Worm (Caenorhabditis elegans) whole organism, young adult: ENCODE measurements around the gene nkcc-1.

ENCODE experiments used
- F10E7.11 ChIP-seq: sonication (generic microtip); optimal IDR thresholded peaks from 2 replicates; lab custom pipeline; 2017; ENCODE audit warnings: mild to moderate bottlenecking, missing genetic modification characterization, moderate library complexity, missing compliant biosample characterization
- F33H1.4 ChIP-seq: fragments of 200-800 bp; sonication (Bioruptor generic); IDR thresholded peaks from 2 replicates; pipeline ENCODE4 v1.3.6; 2022; ENCODE audit warnings: missing genetic modification reagents, missing genetic modification characterization, missing compliant biosample characterization
- F39B2.1 ChIP-seq: fragments of 200-800 bp; sonication (Bioruptor generic); IDR thresholded peaks from 2 replicates; pipeline ENCODE4 v1.3.6; 2022; ENCODE audit warnings: missing genetic modification reagents, missing genetic modification characterization, missing compliant biosample characterization
- F49E8.2 ChIP-seq: sonication (generic microtip); optimal IDR thresholded peaks from 3 replicates; lab custom pipeline; 2017; ENCODE audit warnings: missing genetic modification characterization, mild to moderate bottlenecking, missing compliant biosample characterization, antibody characterized with exemption, moderate library complexity; ENCODE audit not compliant: insufficient read depth
- F55B11.4 ChIP-seq: sonication (generic microtip); optimal IDR thresholded peaks from 2 replicates; lab custom pipeline; 2016; ENCODE audit warnings: missing compliant biosample characterization, missing genetic modification characterization, borderline replicate concordance; ENCODE audit not compliant: insufficient read depth
- K11D2.4 ChIP-seq: fragments of 200-800 bp; sonication (Bioruptor generic); IDR thresholded peaks from 2 replicates; pipeline ENCODE4 v1.3.6; 2022; ENCODE audit warnings: missing genetic modification reagents, missing genetic modification characterization, missing compliant biosample characterization
- Y67H2A.10 ChIP-seq: fragments of 200-800 bp; sonication (Bioruptor generic); conservative IDR thresholded peaks from 2 replicates; pipeline ENCODE4 v1.3.6; 2022; ENCODE audit warnings: missing genetic modification reagents, missing genetic modification characterization, missing compliant biosample characterization
- Y79H2A.3 ChIP-seq: fragments of 200-800 bp; sonication (Bioruptor generic); conservative IDR thresholded peaks from 2 replicates; pipeline ENCODE4 v1.3.6; 2022; ENCODE audit warnings: missing genetic modification reagents, missing genetic modification characterization, missing compliant biosample characterization
- Y95B8A.8 ChIP-seq: fragments of 200-800 bp; sonication (Bioruptor generic); IDR thresholded peaks from 2 replicates; pipeline ENCODE4 v1.3.6; 2022; ENCODE audit warnings: missing genetic modification reagents, missing genetic modification characterization, missing compliant biosample characterization
- aptf-2 ChIP-seq: fragments of 200-800 bp; sonication (Bioruptor generic); conservative IDR thresholded peaks from 2 replicates; pipeline ENCODE4 v1.3.6; 2022; ENCODE audit warnings: missing genetic modification reagents, missing genetic modification characterization, missing compliant biosample characterization
- atf-7 ChIP-seq: sonication (generic microtip); optimal IDR thresholded peaks from 2 replicates; lab custom pipeline; 2017; ENCODE audit warnings: mild to moderate bottlenecking, missing genetic modification characterization, missing compliant biosample characterization
- attf-3 ChIP-seq: fragments of 200-800 bp; sonication (Bioruptor generic); conservative IDR thresholded peaks from 2 replicates; pipeline ENCODE4 v1.3.6; 2022; ENCODE audit warnings: missing genetic modification reagents, missing genetic modification characterization, missing compliant biosample characterization
- bed-1 ChIP-seq: fragments of 200-800 bp; sonication (Bioruptor generic); IDR thresholded peaks from 2 replicates; pipeline ENCODE4 v1.3.6; 2022; ENCODE audit warnings: missing genetic modification reagents, missing genetic modification characterization, missing compliant biosample characterization
- ccch-3 ChIP-seq: fragments of 200-800 bp; sonication (Bioruptor generic); optimal IDR thresholded peaks from 2 replicates; lab custom pipeline; 2018; ENCODE audit warnings: mild to moderate bottlenecking, missing genetic modification characterization, missing compliant biosample characterization
- cebp-1 ChIP-seq, 2 experiments: fragments of 200-800 bp in 1 of 2; sonication (Bioruptor generic) in 1 of 2; sonication (generic microtip) in 1 of 2; IDR thresholded peaks in 1 of 2; optimal IDR thresholded peaks in 1 of 2; 2 replicates each; pipeline versions ENCODE4 v1.3.6 to Lab custom; 2017 to 2022; ENCODE audit warnings: missing compliant biosample characterization in 2 of 2, missing genetic modification characterization in 2 of 2, mild to moderate bottlenecking in 1 of 2, missing genetic modification reagents in 1 of 2, moderate library complexity in 1 of 2
- ceh-40 ChIP-seq: fragments of 200-800 bp; sonication (Bioruptor generic); IDR thresholded peaks from 2 replicates; pipeline ENCODE4 v1.3.6; 2022; ENCODE audit warnings: missing genetic modification characterization, missing compliant biosample characterization
- ceh-79 ChIP-seq: sonication (generic microtip); optimal IDR thresholded peaks from 2 replicates; lab custom pipeline; 2017; ENCODE audit warnings: mild to moderate bottlenecking, missing genetic modification characterization, missing compliant biosample characterization
- ets-4 ChIP-seq: fragments of 200-800 bp; sonication (Bioruptor generic); optimal IDR thresholded peaks from 2 replicates; lab custom pipeline; 2018; ENCODE audit warnings: mild to moderate bottlenecking, missing genetic modification characterization, missing compliant biosample characterization
- fkh-3 ChIP-seq: sonication (generic microtip); optimal IDR thresholded peaks from 2 replicates; lab custom pipeline; 2016; ENCODE audit warnings: mild to moderate bottlenecking, missing genetic modification characterization, missing compliant biosample characterization
- gei-17 ChIP-seq: fragments of 200-800 bp; sonication (Bioruptor generic); optimal IDR thresholded peaks from 2 replicates; lab custom pipeline; 2018; ENCODE audit warnings: mild to moderate bottlenecking, missing genetic modification characterization, missing compliant biosample characterization
- hlh-12 ChIP-seq: sonication (generic microtip); optimal IDR thresholded peaks from 2 replicates; lab custom pipeline; 2016; ENCODE audit warnings: missing genetic modification characterization, missing compliant biosample characterization
- hsf-1 ChIP-seq: fragments of 200-800 bp; sonication (Bioruptor generic); IDR thresholded peaks from 2 replicates; pipeline ENCODE4 v1.3.6; 2022; ENCODE audit warnings: missing genetic modification reagents, missing genetic modification characterization, missing compliant biosample characterization
- lag-1 ChIP-seq: fragments of 200-800 bp; sonication (Bioruptor generic); IDR thresholded peaks from 2 replicates; pipeline ENCODE4 v1.3.6; 2022; ENCODE audit warnings: missing genetic modification reagents, missing genetic modification characterization, missing compliant biosample characterization
- let-526 ChIP-seq: fragments of 200-800 bp; sonication (Bioruptor generic); IDR thresholded peaks from 2 replicates; pipeline ENCODE4 v1.3.6; 2022; ENCODE audit warnings: missing genetic modification reagents, missing genetic modification characterization, missing compliant biosample characterization
- madf-6 ChIP-seq: fragments of 200-800 bp; sonication (Bioruptor generic); IDR thresholded peaks from 2 replicates; pipeline ENCODE4 v1.3.6; 2022; ENCODE audit warnings: missing genetic modification reagents, missing genetic modification characterization, missing compliant biosample characterization
- mxl-1 ChIP-seq: sonication (generic microtip); optimal IDR thresholded peaks from 2 replicates; lab custom pipeline; 2016; ENCODE audit warnings: missing genetic modification characterization, missing compliant biosample characterization
- nfya-1 ChIP-seq: sonication (generic microtip); optimal IDR thresholded peaks from 2 replicates; lab custom pipeline; 2017; ENCODE audit warnings: antibody characterized with exemption, missing compliant biosample characterization, missing genetic modification characterization, borderline replicate concordance; ENCODE audit not compliant: insufficient read depth
- nhr-120 ChIP-seq: fragments of 200-800 bp; sonication (Bioruptor generic); IDR thresholded peaks from 2 replicates; pipeline ENCODE4 v1.3.6; 2022; ENCODE audit warnings: missing genetic modification characterization, missing compliant biosample characterization
- nhr-179 ChIP-seq: sonication (generic microtip); optimal IDR thresholded peaks from 2 replicates; lab custom pipeline; 2016; ENCODE audit warnings: mild to moderate bottlenecking, missing genetic modification characterization, missing compliant biosample characterization
- rcor-1 ChIP-seq: fragments of 200-800 bp; sonication (Bioruptor generic); IDR thresholded peaks from 2 replicates; pipeline ENCODE4 v1.3.6; 2022; ENCODE audit warnings: missing genetic modification reagents, missing genetic modification characterization, missing compliant biosample characterization
- repo-1 ChIP-seq: sonication (generic microtip); optimal IDR thresholded peaks from 2 replicates; lab custom pipeline; 2017; ENCODE audit warnings: mild to moderate bottlenecking, missing genetic modification characterization, missing compliant biosample characterization
- rpc-1 ChIP-seq, 2 experiments: fragments of 150-350 bp in 1 of 2; sonication (generic microtip) in 1 of 2; optimal IDR thresholded peaks; 2 replicates each; lab custom pipeline; 2014 to 2018; ENCODE audit warnings: missing biosample characterization in 1 of 2, missing genetic modification characterization in 1 of 2, missing genetic modification reagents in 1 of 2, missing genotype in 1 of 2
- snpc-1.1 ChIP-seq: sonication (generic microtip); optimal IDR thresholded peaks from 2 replicates; lab custom pipeline; 2017; ENCODE audit warnings: missing genetic modification characterization, mild to moderate bottlenecking, missing compliant biosample characterization, antibody characterized with exemption, moderate library complexity, missing genotype, missing genetic modification reagents; ENCODE audit not compliant: insufficient read depth
- snpc-1.3 ChIP-seq: sonication (generic microtip); optimal IDR thresholded peaks from 2 replicates; lab custom pipeline; 2017; ENCODE audit warnings: missing genetic modification characterization, mild to moderate bottlenecking, missing compliant biosample characterization, antibody characterized with exemption, moderate library complexity, missing genotype, missing genetic modification reagents; ENCODE audit not compliant: insufficient read depth
- snpc-4 ChIP-seq, 5 experiments: fragments of 150-350 bp in 1 of 5; sonication (generic microtip) in 4 of 5; optimal IDR thresholded peaks; 2 replicates each; lab custom pipeline; 2014 to 2018; ENCODE audit warnings: missing genetic modification characterization in 5 of 5, missing biosample characterization in 3 of 5, antibody characterized with exemption in 2 of 5, mild to moderate bottlenecking in 2 of 5, missing compliant biosample characterization in 2 of 5, missing genotype in 2 of 5, moderate library complexity in 2 of 5, missing genetic modification reagents in 1 of 5
- somi-1 ChIP-seq: fragments of 200-800 bp; sonication (Bioruptor generic); optimal IDR thresholded peaks from 2 replicates; lab custom pipeline; 2018; ENCODE audit warnings: mild to moderate bottlenecking, missing genetic modification characterization, missing compliant biosample characterization
- sptf-2 ChIP-seq: fragments of 200-800 bp; sonication (Bioruptor generic); optimal IDR thresholded peaks from 2 replicates; lab custom pipeline; 2018; ENCODE audit warnings: mild to moderate bottlenecking, missing genetic modification characterization, missing compliant biosample characterization
- tbx-9 ChIP-seq: sonication (generic microtip); optimal IDR thresholded peaks from 2 replicates; lab custom pipeline; 2016; ENCODE audit warnings: borderline replicate concordance, missing genetic modification characterization, inconsistent platforms, missing compliant biosample characterization
- unc-130 ChIP-seq: sonication (generic microtip); optimal IDR thresholded peaks from 2 replicates; lab custom pipeline; 2016; ENCODE audit warnings: missing genetic modification reagents, missing genetic modification characterization, missing compliant biosample characterization
- unc-62 ChIP-seq: fragments of 150-350 bp; optimal IDR thresholded peaks from 2 replicates; lab custom pipeline; 2014; ENCODE audit warnings: missing biosample characterization, missing genetic modification reagents, missing genetic modification characterization
- xnd-1 ChIP-seq: sonication (generic microtip); optimal IDR thresholded peaks from 2 replicates; lab custom pipeline; 2016; ENCODE audit warnings: missing genotype, missing genetic modification reagents, missing genetic modification characterization, missing compliant biosample characterization
- ztf-22 ChIP-seq: fragments of 200-800 bp; sonication (Bioruptor generic); optimal IDR thresholded peaks from 2 replicates; lab custom pipeline; 2018; ENCODE audit warnings: mild to moderate bottlenecking, missing genetic modification characterization, moderate library complexity, missing compliant biosample characterization
- ztf-25 ChIP-seq: fragments of 200-800 bp; sonication (Bioruptor generic); IDR thresholded peaks from 2 replicates; pipeline ENCODE4 v1.3.6; 2022; ENCODE audit warnings: missing genetic modification reagents, missing genetic modification characterization, missing compliant biosample characterization
- ztf-26 ChIP-seq: sonication (generic microtip); optimal IDR thresholded peaks from 2 replicates; lab custom pipeline; 2017; ENCODE audit warnings: missing genetic modification characterization, missing compliant biosample characterization
- ztf-28 ChIP-seq: fragments of 200-800 bp; sonication (Bioruptor generic); IDR thresholded peaks from 2 replicates; pipeline ENCODE4 v1.3.6; 2022; ENCODE audit warnings: missing genetic modification reagents, missing genetic modification characterization, missing compliant biosample characterization
- ztf-3 ChIP-seq: fragments of 200-800 bp; sonication (Bioruptor generic); optimal IDR thresholded peaks from 2 replicates; lab custom pipeline; 2018; ENCODE audit warnings: mild to moderate bottlenecking, missing genetic modification characterization, missing compliant biosample characterization

nkcc-1 gene

DNA sequence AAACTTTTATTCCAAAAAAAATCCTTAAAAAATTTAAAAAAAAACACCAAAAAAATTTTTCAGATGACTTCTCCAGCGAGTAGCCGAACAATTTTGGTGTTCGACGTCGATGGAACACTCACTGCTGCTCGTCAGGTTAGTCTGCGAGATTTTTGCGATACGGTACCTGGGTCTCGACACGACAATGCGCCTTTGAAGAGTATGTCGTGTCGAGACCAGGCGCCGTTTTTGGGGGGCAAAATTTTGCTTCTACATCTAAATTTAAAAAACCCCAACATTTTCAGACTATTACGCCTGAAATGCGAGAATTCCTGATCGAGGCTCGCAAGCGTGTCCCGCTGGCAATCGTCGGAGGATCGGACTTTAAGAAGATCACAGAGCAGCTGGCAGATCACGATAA is 40.4 kb downstream of the nkcc-1 start, which contains the start of gene F52B11.2 (continued):
- no peak for TF ChIP-seq F55B11.4 (tag; lab: Kevin White, UChicago)
- TF ChIP-seq rpc-1 (optimal IDR thresholded peaks at IDR 0.05; lab: Kevin White, UChicago): no peak
- no peak for TF ChIP-seq rpc-1 (tag; optimal IDR thresholded peaks at IDR 0.05; lab: Kevin White, UChicago)
- 0 out of 2 replicates have a peak, but pooled peaks have one; percentile 42 for TF ChIP-seq ztf-28
- TF ChIP-seq nhr-120 (GFP tag; lab: Robert Waterston, UW): no peak
- TF ChIP-seq tbx-9 (tag; lab: Kevin White, UChicago): no peak
- TF ChIP-seq aptf-2 (GFP tag; lab: Robert Waterston, UW): no peak
- no peak for TF ChIP-seq ztf-3 (GFP tag; lab: Kevin White, UChicago)
- no peak for TF ChIP-seq bed-1
- TF ChIP-seq xnd-1: no peak
- no peak for TF ChIP-seq ets-4
- TF ChIP-seq snpc-4 (GFP tag; optimal IDR thresholded peaks at IDR 0.05; lab: Kevin White, UChicago): no peak
- peak in 2 of 4 experiments; percentile 7 to 63 for TF ChIP-seq snpc-4 (tag; optimal IDR thresholded peaks at IDR 0.05; lab: Kevin White, UChicago)
- peak; percentile 81; the same call in 1 of the 2 replicates for TF ChIP-seq Y79H2A.3 (GFP tag; lab: Robert Waterston, UW)
- no peak for TF ChIP-seq ztf-22 (GFP tag; lab: Kevin White, UChicago)
- peak; percentile 22; the same call in 1 of the 2 replicates for TF ChIP-seq F33H1.4 (GFP tag; lab: Robert Waterston, UW)
- no peak for TF ChIP-seq unc-62 (GFP tag; lab: Kevin White, UChicago)
- no peak for TF ChIP-seq K11D2.4 (GFP tag; lab: Robert Waterston, UW)
- TF ChIP-seq ccch-3 (GFP tag; lab: Kevin White, UChicago): no peak
- no peak for TF ChIP-seq fkh-3 (tag; lab: Kevin White, UChicago)
- TF ChIP-seq ceh-79 (tag; lab: Kevin White, UChicago): no peak
- no peak for TF ChIP-seq mxl-1 (tag; lab: Kevin White, UChicago)
- no peak for TF ChIP-seq lag-1 (GFP tag; lab: Robert Waterston, UW)
- TF ChIP-seq attf-3: no peak
- TF ChIP-seq snpc-1.3 (tag; lab: Kevin White, UChicago): no peak
- TF ChIP-seq sptf-2: no peak
- TF ChIP-seq hsf-1 (GFP tag; lab: Robert Waterston, UW): no peak
- TF ChIP-seq F49E8.2 (tag; lab: Kevin White, UChicago): peak; percentile 46
- no peak for TF ChIP-seq hlh-12 (tag; lab: Kevin White, UChicago)
- TF ChIP-seq gei-17 (GFP tag; lab: Kevin White, UChicago): no peak
- peak; percentile 36 for TF ChIP-seq repo-1 (tag; lab: Kevin White, UChicago)
- 0 out of 2 replicates have a peak, but pooled peaks have one; percentile 72 for TF ChIP-seq ztf-25 (GFP tag; lab: Robert Waterston, UW)
- no peak for TF ChIP-seq Y67H2A.10
- TF ChIP-seq nfya-1 (tag; lab: Kevin White, UChicago): no peak
- TF ChIP-seq somi-1: no peak
- TF ChIP-seq unc-130: no peak
- TF ChIP-seq nhr-179 (tag; lab: Kevin White, UChicago): no peak
- no peak for TF ChIP-seq rcor-1 (GFP tag; lab: Robert Waterston, UW)
- TF ChIP-seq Y95B8A.8 (GFP tag; lab: Robert Waterston, UW): no peak
- TF ChIP-seq cebp-1 (GFP tag; IDR thresholded peaks at IDR 0.05; lab: Robert Waterston, UW): no peak
- TF ChIP-seq cebp-1 (tag; optimal IDR thresholded peaks at IDR 0.05; lab: Kevin White, UChicago): peak; percentile 17
- no peak for TF ChIP-seq F10E7.11 (tag; lab: Kevin White, UChicago)
- TF ChIP-seq F39B2.1 (GFP tag; lab: Robert Waterston, UW): no peak
- TF ChIP-seq ceh-40: no peak
- no peak for TF ChIP-seq snpc-1.1 (tag; lab: Kevin White, UChicago)
- 0 out of 2 replicates have a peak, but pooled peaks have one; percentile 26 for TF ChIP-seq let-526
- no peak for TF ChIP-seq atf-7
- TF ChIP-seq madf-6 (GFP tag; lab: Robert Waterston, UW): 0 out of 2 replicates have a peak, but pooled peaks have one; percentile 10
- TF ChIP-seq ztf-26 (tag; lab: Kevin White, UChicago): no peak
